Fruit fly (Drosophila melanogaster): Measurements from ENCODE around the gene CG11470.

The CG11470 gene

dm6 chr3R:29549157-29549556 lies 40.4 kb downstream of the CG11470 start:
- TF ChIP-seq CrebA (GFP tag; optimal IDR thresholded peaks at IDR 0.05; ENCODE audit: borderline replicate concordance) = no peak
- no peak for TF ChIP-seq Vsx2 (GFP tag; optimal IDR thresholded peaks at IDR 0.05; ENCODE audit: partially characterized antibody)
- TF ChIP-seq Dfd (GFP tag; optimal IDR thresholded peaks at IDR 0.05) = no peak
- no peak for TF ChIP-seq Hr78 (GFP tag; optimal IDR thresholded peaks at IDR 0.05)
- no peak for TF ChIP-seq psq (GFP tag; optimal IDR thresholded peaks at IDR 0.05)
- no peak for TF ChIP-seq Myc (optimal IDR thresholded peaks at IDR 0.05)
- TF ChIP-seq Hnf4 (GFP tag; optimal IDR thresholded peaks at IDR 0.05) = no peak
- TF ChIP-seq N (GFP tag; optimal IDR thresholded peaks at IDR 0.05) = no peak
- no peak for TF ChIP-seq h (GFP tag; optimal IDR thresholded peaks at IDR 0.05)
- no peak for TF ChIP-seq Rel (GFP tag; optimal IDR thresholded peaks at IDR 0.05)
- TF ChIP-seq Rel (tag; optimal IDR thresholded peaks at IDR 0.05) = no peak
- TF ChIP-seq CG32264 (GFP tag; optimal IDR thresholded peaks at IDR 0.05) = no peak

- TF ChIP-seq lola (GFP tag; optimal IDR thresholded peaks at IDR 0.05) (no peak), Dif (GFP tag; optimal IDR thresholded peaks at IDR 0.05; ENCODE audit: partially characterized antibody) (no peak), dsf (GFP tag; optimal IDR thresholded peaks at IDR 0.05; ENCODE audit: borderline replicate concordance) (no peak), CG32264 (GFP tag; optimal IDR thresholded peaks at IDR 0.05) (no peak), h (GFP tag; optimal IDR thresholded peaks at IDR 0.05) (no peak), sv (GFP tag; optimal IDR thresholded peaks at IDR 0.05) (no peak), pan (optimal IDR thresholded peaks at IDR 0.05) (no peak), Dfd (GFP tag; optimal IDR thresholded peaks at IDR 0.05) (no peak), Hr78 (GFP tag; optimal IDR thresholded peaks at IDR 0.05) (no peak), Myc (optimal IDR thresholded peaks at IDR 0.05) (no peak), ey (GFP tag; optimal IDR thresholded peaks at IDR 0.05) (no peak), Rel (GFP tag; optimal IDR thresholded peaks at IDR 0.05) (no peak), Rel (tag; optimal IDR thresholded peaks at IDR 0.05) (no peak), foxo (GFP tag; optimal IDR thresholded peaks at IDR 0.05) (no peak), psq (GFP tag; optimal IDR thresholded peaks at IDR 0.05) (no peak), usp (GFP tag; optimal IDR thresholded peaks at IDR 0.05) (no peak), N (GFP tag; optimal IDR thresholded peaks at IDR 0.05) (no peak), Mio (GFP tag; optimal IDR thresholded peaks at IDR 0.05) (no peak), HLH106 (tag; optimal IDR thresholded peaks at IDR 0.05) (no peak), Jra (GFP tag; optimal IDR thresholded peaks at IDR 0.05) (no peak)
These were observed 40.8 kb downstream of the CG11470 start for dm6 chr3R:29548751-29549150.

- TF ChIP-seq HLH106 (tag; optimal IDR thresholded peaks at IDR 0.05) (no peak), tai (GFP tag; optimal IDR thresholded peaks at IDR 0.05) (no peak), Jra (GFP tag; optimal IDR thresholded peaks at IDR 0.05) (no peak), pan (optimal IDR thresholded peaks at IDR 0.05) (no peak), Sp1 (GFP tag; optimal IDR thresholded peaks at IDR 0.05) (no peak), Myc (optimal IDR thresholded peaks at IDR 0.05) (no peak), jim (GFP tag; optimal IDR thresholded peaks at IDR 0.05) (no peak), psq (GFP tag; optimal IDR thresholded peaks at IDR 0.05) (no peak)
These were observed 41.6 kb downstream of the CG11470 start for dm6 chr3R:29547983-29548382.

dm6 chr3R:29547182-29547979 lies 42.2 kb downstream of the CG11470 start:
- TF ChIP-seq ey (GFP tag; optimal IDR thresholded peaks at IDR 0.05) (no peak), Dif (GFP tag; optimal IDR thresholded peaks at IDR 0.05; ENCODE audit: partially characterized antibody) (no peak), GATAd (GFP tag; optimal IDR thresholded peaks at IDR 0.05) (no peak), dsf (GFP tag; optimal IDR thresholded peaks at IDR 0.05; ENCODE audit: borderline replicate concordance) (no peak), CrebA (GFP tag; optimal IDR thresholded peaks at IDR 0.05; ENCODE audit: borderline replicate concordance) (no peak), CG32264 (GFP tag; optimal IDR thresholded peaks at IDR 0.05) (no peak), brk (GFP tag; optimal IDR thresholded peaks at IDR 0.05) (no peak), Hr78 (GFP tag; optimal IDR thresholded peaks at IDR 0.05) (no peak)

- TF ChIP-seq Sp1 (GFP tag; optimal IDR thresholded peaks at IDR 0.05) (no peak), Hr78 (GFP tag; optimal IDR thresholded peaks at IDR 0.05) (no peak), dl (GFP tag; optimal IDR thresholded peaks at IDR 0.05; ENCODE audit: insufficient read depth in 1 of 2, partially characterized antibody in 2 of 2) (no peak), jim (GFP tag; optimal IDR thresholded peaks at IDR 0.05) (no peak), usp (GFP tag; optimal IDR thresholded peaks at IDR 0.05) (no peak), lola (GFP tag; optimal IDR thresholded peaks at IDR 0.05) (no peak), h (GFP tag; optimal IDR thresholded peaks at IDR 0.05) (no peak), Myc (optimal IDR thresholded peaks at IDR 0.05) (no peak), psq (GFP tag; optimal IDR thresholded peaks at IDR 0.05) (no peak), CG9705 (GFP tag; optimal IDR thresholded peaks at IDR 0.05) (no peak), Dif (GFP tag; optimal IDR thresholded peaks at IDR 0.05; ENCODE audit: partially characterized antibody) (no peak), OdsH (GFP tag; optimal IDR thresholded peaks at IDR 0.05) (no peak), rgr (GFP tag; optimal IDR thresholded peaks at IDR 0.05) (no peak), sage (GFP tag; optimal IDR thresholded peaks at IDR 0.05) (no peak), brk (GFP tag; optimal IDR thresholded peaks at IDR 0.05) (no peak)
These were observed 43.1 kb downstream of the CG11470 start for dm6 chr3R:29546418-29546817.

All from whole organism, wandering third instar larva.